Worm (Caenorhabditis elegans) whole organism, mixed stage, embryonic: ENCODE measurements around the gene col-156.

ENCODE experiments used
- ces-1 ChIP-seq: fragments of 150-350 bp; optimal IDR thresholded peaks from 2 replicates; lab custom pipeline; 2014; ENCODE audit warnings: missing biosample characterization, missing genetic modification reagents, missing genetic modification characterization
- elt-3 ChIP-seq: fragments of 150-350 bp; optimal IDR thresholded peaks from 2 replicates; lab custom pipeline; 2014; ENCODE audit warnings: missing biosample characterization, missing genetic modification characterization
- lin-13 ChIP-seq: fragments of 150-350 bp; optimal IDR thresholded peaks from 2 replicates; lab custom pipeline; 2014; ENCODE audit warnings: missing biosample characterization, missing genetic modification characterization
- lsy-2 ChIP-seq: fragments of 150-350 bp; optimal IDR thresholded peaks from 2 replicates; lab custom pipeline; 2014; ENCODE audit warnings: missing biosample characterization, missing genetic modification characterization
- nhr-237 ChIP-seq: fragments of 150-350 bp; optimal IDR thresholded peaks from 2 replicates; lab custom pipeline; 2014; ENCODE audit warnings: missing biosample characterization, missing genetic modification characterization
- unc-62 ChIP-seq: fragments of 150-350 bp; optimal IDR thresholded peaks from 2 replicates; lab custom pipeline; 2014; ENCODE audit warnings: missing biosample characterization, missing genetic modification reagents, missing genetic modification characterization
- ztf-11 ChIP-seq: fragments of 150-350 bp; optimal IDR thresholded peaks from 2 replicates; lab custom pipeline; 2014; ENCODE audit warnings: missing biosample characterization, missing genetic modification characterization

DNA sequence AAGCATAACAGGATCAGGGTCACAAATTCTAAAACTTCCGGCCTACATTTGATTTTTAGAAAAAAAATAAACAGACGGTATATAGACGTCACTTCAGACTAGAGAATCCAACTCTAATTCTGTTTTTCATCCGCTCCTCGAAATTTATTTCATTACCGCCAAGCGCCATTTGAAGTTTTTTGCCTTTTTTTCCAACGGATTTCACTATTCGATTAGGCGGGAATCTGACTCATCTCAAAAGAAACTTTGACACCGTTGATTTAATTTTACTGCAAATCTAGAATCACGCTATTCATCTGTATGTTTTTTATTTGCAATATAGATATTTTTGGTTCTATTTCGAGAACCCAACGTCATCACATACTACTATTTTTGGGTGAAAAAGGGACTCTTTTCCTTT is 19.3 kb downstream of the col-156 start:
- TF ChIP-seq lin-13 (tag; lab: Kevin White, UChicago) (no peak), unc-62 (GFP tag; lab: Kevin White, UChicago) (no peak), lsy-2 (tag; lab: Kevin White, UChicago) (no peak), ces-1 (GFP tag; lab: Kevin White, UChicago) (no peak), elt-3 (tag; lab: Kevin White, UChicago) (no peak), nhr-237 (no peak), ztf-11 (tag; lab: Kevin White, UChicago) (no peak)
